Worm (Caenorhabditis elegans) whole organism, L3 larva: ENCODE results near the gene B0524.6.

Experiments used
- ama-1 ChIP-seq: fragments of 150-350 bp; optimal IDR thresholded peaks from 2 replicates; lab custom pipeline; 2018
- ceh-82 ChIP-seq: fragments of 150-350 bp; optimal IDR thresholded peaks from 2 replicates; lab custom pipeline; 2014; ENCODE audit warnings: missing biosample characterization, missing genetic modification characterization
- egl-27 ChIP-seq: sonication (generic microtip); optimal IDR thresholded peaks from 4 replicates; lab custom pipeline; 2017; ENCODE audit warnings: missing biosample characterization, missing genetic modification reagents, missing genetic modification characterization
- elt-1 ChIP-seq: fragments of 150-350 bp; optimal IDR thresholded peaks from 2 replicates; lab custom pipeline; 2014; ENCODE audit warnings: missing biosample characterization, missing genetic modification characterization
- nhr-76 ChIP-seq: fragments of 150-350 bp; sonication (generic microtip); optimal IDR thresholded peaks from 5 replicates; lab custom pipeline; 2014; ENCODE audit warnings: missing biosample characterization, missing genetic modification characterization
- nhr-77 ChIP-seq: fragments of 150-350 bp; optimal IDR thresholded peaks from 2 replicates; lab custom pipeline; 2014; ENCODE audit warnings: missing biosample characterization, missing genetic modification characterization
- snpc-4 ChIP-seq: fragments of 150-350 bp; optimal IDR thresholded peaks from 2 replicates; lab custom pipeline; 2014; ENCODE audit warnings: missing biosample characterization, missing genetic modification characterization
- tbx-2 ChIP-seq: sonication (generic microtip); optimal IDR thresholded peaks from 2 replicates; lab custom pipeline; 2016; ENCODE audit warnings: mild to moderate bottlenecking, missing genetic modification characterization, missing compliant biosample characterization
- unc-39 ChIP-seq: sonication (generic microtip); optimal IDR thresholded peaks from 4 replicates; lab custom pipeline; 2017; ENCODE audit warnings: missing biosample characterization, missing genetic modification characterization
- unc-62 ChIP-seq: fragments of 150-350 bp; sonication (generic microtip); optimal IDR thresholded peaks from 4 replicates; lab custom pipeline; 2014; ENCODE audit warnings: missing biosample characterization, missing genetic modification reagents, missing genetic modification characterization

DNA sequence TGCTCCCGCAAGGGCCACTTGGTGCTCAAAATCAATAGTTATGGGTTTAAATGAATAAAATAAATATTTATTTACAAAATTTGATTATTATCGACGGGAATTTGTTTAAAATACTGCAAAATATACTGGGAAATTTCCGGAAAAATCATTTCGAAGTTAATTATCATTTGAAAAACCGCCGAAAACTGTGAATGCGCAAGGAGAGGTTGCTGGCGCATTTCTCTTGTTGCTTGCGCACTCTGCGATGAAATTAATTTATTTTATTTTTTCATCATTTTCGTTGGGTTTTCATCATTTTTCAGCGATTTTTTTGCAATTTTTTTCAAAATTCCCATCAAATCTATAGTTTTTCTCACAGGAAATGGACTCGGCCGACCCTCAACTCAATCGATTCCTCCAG is 45.9 kb downstream of the B0524.6 start, which contains the start of gene ddp-1:
- peak; percentile 78 for TF ChIP-seq nhr-77 (tag; lab: Kevin White, UChicago)
- TF ChIP-seq snpc-4 (tag; lab: Kevin White, UChicago): peak; percentile 86
- TF ChIP-seq ceh-82 (tag; lab: Kevin White, UChicago): peak; percentile 93
- TF ChIP-seq unc-39 (tag; lab: Kevin White, UChicago): no peak
- TF ChIP-seq ama-1 (lab: Kevin White, UChicago): peak; percentile 82
- TF ChIP-seq unc-62 (GFP tag; lab: Kevin White, UChicago): peak; percentile 54
- no peak for TF ChIP-seq nhr-76 (tag; lab: Kevin White, UChicago)
- TF ChIP-seq elt-1 (tag; lab: Kevin White, UChicago): peak; percentile 38
- peak; percentile 93 for TF ChIP-seq tbx-2 (tag; lab: Kevin White, UChicago)
- TF ChIP-seq egl-27: peak; percentile 69
